Worm (Caenorhabditis elegans) whole organism, L4 larva: ENCODE measurements around the gene nlp-78.

Experiments
- D1046.2 ChIP-seq: fragments of 200-800 bp; sonication (Bioruptor generic); IDR thresholded peaks from 2 replicates; pipeline ENCODE4 v1.3.6; 2022; ENCODE audit warnings: missing genetic modification characterization, missing compliant biosample characterization
- dpl-1 ChIP-seq: fragments of 150-350 bp; optimal IDR thresholded peaks from 2 replicates; lab custom pipeline; 2014; ENCODE audit warnings: missing biosample characterization, missing genetic modification reagents, missing genetic modification characterization
- gei-8 ChIP-seq: fragments of 200-800 bp; sonication (Bioruptor generic); optimal IDR thresholded peaks from 2 replicates; lab custom pipeline; 2018; ENCODE audit warnings: mild to moderate bottlenecking, missing genetic modification characterization, missing compliant biosample characterization
- nhr-28 ChIP-seq: fragments of 150-350 bp; optimal IDR thresholded peaks from 2 replicates; lab custom pipeline; 2014; ENCODE audit warnings: missing biosample characterization, missing genetic modification characterization
- nhr-41 ChIP-seq: fragments of 200-800 bp; sonication (Bioruptor generic); IDR thresholded peaks from 2 replicates; pipeline ENCODE4 v1.3.6; 2022; ENCODE audit warnings: missing genetic modification reagents, missing genetic modification characterization, missing compliant biosample characterization
- tra-1 ChIP-seq: fragments of 200-800 bp; sonication (Bioruptor generic); IDR thresholded peaks from 2 replicates; pipeline ENCODE4 v1.3.6; 2022; ENCODE audit warnings: missing genetic modification reagents, missing genetic modification characterization, missing compliant biosample characterization
- zfp-3 ChIP-seq: fragments of 200-800 bp; sonication (Bioruptor generic); conservative IDR thresholded peaks from 2 replicates; pipeline ENCODE4 v1.3.6; 2022; ENCODE audit warnings: missing genetic modification reagents, missing genetic modification characterization, missing compliant biosample characterization

DNA sequence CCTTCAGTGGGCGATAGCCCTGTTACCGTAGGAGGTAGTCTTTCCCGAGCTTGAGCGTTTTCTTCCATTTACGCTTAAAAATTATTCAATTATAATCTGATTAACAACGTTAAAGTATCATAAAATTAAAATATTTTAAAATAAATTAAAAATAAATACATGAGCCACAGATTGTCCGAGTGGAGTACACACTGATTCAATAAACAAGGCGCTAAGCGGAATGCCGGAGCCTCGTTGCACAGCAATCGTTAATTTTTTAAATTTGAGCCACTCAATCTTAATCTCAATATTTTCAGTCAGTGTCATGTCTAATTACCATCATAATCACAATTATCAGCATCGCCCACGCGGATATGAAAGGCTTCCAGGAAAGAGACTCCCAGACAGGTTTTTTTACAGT lies 41.1 kb downstream of the nlp-78 start, which contains the start of the genes sec-5 and pir-1:
- TF ChIP-seq nhr-41, result no peak
- no peak for TF ChIP-seq dpl-1 (GFP tag; lab: Kevin White, UChicago)
- TF ChIP-seq tra-1 (GFP tag; lab: Robert Waterston, UW), result no peak
- no peak for TF ChIP-seq nhr-28 (tag; lab: Kevin White, UChicago)
- no peak for TF ChIP-seq gei-8 (GFP tag; lab: Kevin White, UChicago)
- TF ChIP-seq D1046.2 (GFP tag; lab: Robert Waterston, UW), result no peak
- TF ChIP-seq zfp-3, result no peak
